Fruit fly (Drosophila melanogaster): Measurements from ENCODE around the gene CG12523.

Gene CG12523

dm6 chr3L:10793889-10794478, 7.0 kb upstream of the CG12523 start:
- peak; percentile 67 for TF ChIP-seq h (GFP tag; optimal IDR thresholded peaks at IDR 0.05)
- TF ChIP-seq ey (GFP tag; optimal IDR thresholded peaks at IDR 0.05) = peak; percentile 55
- peak; percentile 41 for TF ChIP-seq psq (GFP tag; optimal IDR thresholded peaks at IDR 0.05)
- peak; percentile 69 for TF ChIP-seq OdsH (GFP tag; optimal IDR thresholded peaks at IDR 0.05)
- TF ChIP-seq foxo (GFP tag; optimal IDR thresholded peaks at IDR 0.05) = peak in 1 of 2 experiments; percentile 64
- TF ChIP-seq br (GFP tag; optimal IDR thresholded peaks at IDR 0.05) = peak; percentile 13
- TF ChIP-seq Dif (GFP tag; optimal IDR thresholded peaks at IDR 0.05; ENCODE audit: partially characterized antibody) = no peak
- TF ChIP-seq Jra (GFP tag; optimal IDR thresholded peaks at IDR 0.05) = no peak
- no peak for TF ChIP-seq GATAd (GFP tag; optimal IDR thresholded peaks at IDR 0.05)
- TF ChIP-seq CrebA (GFP tag; optimal IDR thresholded peaks at IDR 0.05; ENCODE audit: borderline replicate concordance) = no peak
- TF ChIP-seq fru (GFP tag; optimal IDR thresholded peaks at IDR 0.05) = peak; percentile 39
- peak; percentile 50 for TF ChIP-seq woc (GFP tag; optimal IDR thresholded peaks at IDR 0.05)
- TF ChIP-seq lola (GFP tag; optimal IDR thresholded peaks at IDR 0.05) = no peak
- TF ChIP-seq pan (optimal IDR thresholded peaks at IDR 0.05) = no peak
- no peak for TF ChIP-seq Hr83 (GFP tag; optimal IDR thresholded peaks at IDR 0.05; ENCODE audit: poor library complexity, severe bottlenecking)
- TF ChIP-seq CG32264 (GFP tag; optimal IDR thresholded peaks at IDR 0.05) = no peak
- no peak for TF ChIP-seq CG9705 (GFP tag; optimal IDR thresholded peaks at IDR 0.05)
- TF ChIP-seq HLH106 (tag; optimal IDR thresholded peaks at IDR 0.05) = peak; percentile 63
- TF ChIP-seq Sp1 (GFP tag; optimal IDR thresholded peaks at IDR 0.05) = peak; percentile 54
- no peak for TF ChIP-seq sv (GFP tag; optimal IDR thresholded peaks at IDR 0.05)
- peak; percentile 7 for TF ChIP-seq tai (GFP tag; optimal IDR thresholded peaks at IDR 0.05)
- peak; percentile 62 for TF ChIP-seq rgr (GFP tag; optimal IDR thresholded peaks at IDR 0.05)
- TF ChIP-seq dmrt93B (GFP tag; optimal IDR thresholded peaks at IDR 0.05) = no peak
- TF ChIP-seq Hr78 (GFP tag; optimal IDR thresholded peaks at IDR 0.05) = no peak
- peak; percentile 48 for TF ChIP-seq Hnf4 (GFP tag; optimal IDR thresholded peaks at IDR 0.05)

- TF ChIP-seq Vsx2 (GFP tag; optimal IDR thresholded peaks at IDR 0.05; ENCODE audit: partially characterized antibody) = no peak
- TF ChIP-seq N (GFP tag; optimal IDR thresholded peaks at IDR 0.05) = no peak
- no peak for TF ChIP-seq psq (GFP tag; optimal IDR thresholded peaks at IDR 0.05)
- TF ChIP-seq brk (GFP tag; optimal IDR thresholded peaks at IDR 0.05) = no peak
- TF ChIP-seq GATAd (GFP tag; optimal IDR thresholded peaks at IDR 0.05) = no peak
- no peak for TF ChIP-seq dsf (GFP tag; optimal IDR thresholded peaks at IDR 0.05; ENCODE audit: borderline replicate concordance)
- TF ChIP-seq usp (GFP tag; optimal IDR thresholded peaks at IDR 0.05) = no peak
- no peak for TF ChIP-seq OdsH (GFP tag; optimal IDR thresholded peaks at IDR 0.05)
- TF ChIP-seq Hr78 (GFP tag; optimal IDR thresholded peaks at IDR 0.05) = no peak
- TF ChIP-seq woc (GFP tag; optimal IDR thresholded peaks at IDR 0.05) = no peak
- no peak for TF ChIP-seq fru (GFP tag; optimal IDR thresholded peaks at IDR 0.05)
- TF ChIP-seq Jra (GFP tag; optimal IDR thresholded peaks at IDR 0.05) = no peak
Measured at dm6 chr3L:10795911-10796310, 5.1 kb upstream of the CG12523 start.

DNA sequence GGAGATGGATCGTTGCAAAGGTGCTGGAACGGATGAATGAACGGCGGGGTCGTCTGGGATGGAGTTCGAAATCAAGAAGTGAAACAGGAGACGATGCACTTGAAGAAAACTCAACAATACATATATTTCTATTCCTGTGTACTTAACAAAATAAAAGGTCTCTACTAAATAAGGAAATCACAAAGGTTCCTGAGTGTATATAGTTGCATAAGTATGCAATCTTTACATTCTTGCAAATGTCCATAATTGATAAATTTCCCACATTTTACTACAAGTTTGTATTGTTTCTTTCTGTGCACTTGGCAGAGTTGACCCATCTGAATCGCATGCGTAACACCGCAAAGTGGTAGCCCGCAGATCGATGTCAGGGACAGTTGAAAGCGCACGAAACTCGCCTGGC, 1.0 kb upstream of the CG12523 start:
- TF ChIP-seq Vsx2 (GFP tag; optimal IDR thresholded peaks at IDR 0.05; ENCODE audit: partially characterized antibody) = no peak
- no peak for TF ChIP-seq brk (GFP tag; optimal IDR thresholded peaks at IDR 0.05)
- no peak for TF ChIP-seq woc (GFP tag; optimal IDR thresholded peaks at IDR 0.05)
- TF ChIP-seq GATAd (GFP tag; optimal IDR thresholded peaks at IDR 0.05) = no peak
- TF ChIP-seq Myc (optimal IDR thresholded peaks at IDR 0.05) = no peak
- no peak for TF ChIP-seq sv (GFP tag; optimal IDR thresholded peaks at IDR 0.05)
- no peak for TF ChIP-seq Dfd (GFP tag; optimal IDR thresholded peaks at IDR 0.05)
- TF ChIP-seq jim (GFP tag; optimal IDR thresholded peaks at IDR 0.05) = no peak
- no peak for TF ChIP-seq dl (GFP tag; optimal IDR thresholded peaks at IDR 0.05; ENCODE audit: insufficient read depth in 1 of 2, partially characterized antibody in 2 of 2)
- no peak for TF ChIP-seq Hnf4 (GFP tag; optimal IDR thresholded peaks at IDR 0.05)
- TF ChIP-seq sage (GFP tag; optimal IDR thresholded peaks at IDR 0.05) = no peak
- peak; percentile 33 for TF ChIP-seq OdsH (GFP tag; optimal IDR thresholded peaks at IDR 0.05)
- no peak for TF ChIP-seq N (GFP tag; optimal IDR thresholded peaks at IDR 0.05)
- TF ChIP-seq dsf (GFP tag; optimal IDR thresholded peaks at IDR 0.05; ENCODE audit: borderline replicate concordance) = no peak
- peak; percentile 17 for TF ChIP-seq ey (GFP tag; optimal IDR thresholded peaks at IDR 0.05)
- TF ChIP-seq HLH106 (tag; optimal IDR thresholded peaks at IDR 0.05) = peak; percentile 40
- TF ChIP-seq psq (GFP tag; optimal IDR thresholded peaks at IDR 0.05) = no peak
- no peak for TF ChIP-seq Hr78 (GFP tag; optimal IDR thresholded peaks at IDR 0.05)
- no peak for TF ChIP-seq CrebA (GFP tag; optimal IDR thresholded peaks at IDR 0.05; ENCODE audit: borderline replicate concordance)
- TF ChIP-seq Rel (GFP tag; optimal IDR thresholded peaks at IDR 0.05) = no peak
- no peak for TF ChIP-seq Rel (tag; optimal IDR thresholded peaks at IDR 0.05)
- no peak for TF ChIP-seq pan (optimal IDR thresholded peaks at IDR 0.05)
- no peak for TF ChIP-seq Jra (GFP tag; optimal IDR thresholded peaks at IDR 0.05)
- TF ChIP-seq br (GFP tag; optimal IDR thresholded peaks at IDR 0.05) = peak; percentile 1
- no peak for TF ChIP-seq CG9705 (GFP tag; optimal IDR thresholded peaks at IDR 0.05)
- TF ChIP-seq Sp1 (GFP tag; optimal IDR thresholded peaks at IDR 0.05) = peak; percentile 25
- TF ChIP-seq h (GFP tag; optimal IDR thresholded peaks at IDR 0.05) = peak; percentile 44
- no peak for TF ChIP-seq dmrt93B (GFP tag; optimal IDR thresholded peaks at IDR 0.05)
- no peak for TF ChIP-seq Hr83 (GFP tag; optimal IDR thresholded peaks at IDR 0.05; ENCODE audit: poor library complexity, severe bottlenecking)
- TF ChIP-seq Mio (GFP tag; optimal IDR thresholded peaks at IDR 0.05) = no peak
- TF ChIP-seq Dif (GFP tag; optimal IDR thresholded peaks at IDR 0.05; ENCODE audit: partially characterized antibody) = no peak
- no peak for TF ChIP-seq usp (GFP tag; optimal IDR thresholded peaks at IDR 0.05)
- no peak for TF ChIP-seq tai (GFP tag; optimal IDR thresholded peaks at IDR 0.05)
- TF ChIP-seq lola (GFP tag; optimal IDR thresholded peaks at IDR 0.05) = no peak
- TF ChIP-seq CG32264 (GFP tag; optimal IDR thresholded peaks at IDR 0.05) = no peak
- TF ChIP-seq Abd-B (GFP tag; optimal IDR thresholded peaks at IDR 0.05) = no peak
- TF ChIP-seq rgr (GFP tag; optimal IDR thresholded peaks at IDR 0.05) = peak; percentile 17
- peak in 1 of 2 experiments; percentile 38 for TF ChIP-seq foxo (GFP tag; optimal IDR thresholded peaks at IDR 0.05)
- TF ChIP-seq fru (GFP tag; optimal IDR thresholded peaks at IDR 0.05) = peak; percentile 20

All from whole organism, wandering third instar larva.